Worm (Caenorhabditis elegans) whole organism, young adult: ENCODE data around the gene rha-2.

Experiments
- B0261.1 ChIP-seq: sonication (generic microtip); optimal IDR thresholded peaks from 2 replicates; lab custom pipeline; 2016; ENCODE audit warnings: mild to moderate bottlenecking, missing genetic modification characterization, moderate library complexity, missing compliant biosample characterization
- D2030.7 ChIP-seq: fragments of 200-800 bp; sonication (Bioruptor generic); IDR thresholded peaks from 2 replicates; pipeline ENCODE4 v1.3.6; 2022; ENCODE audit warnings: missing genetic modification reagents, missing genetic modification characterization, missing compliant biosample characterization
- F22D6.2 ChIP-seq: sonication (generic microtip); optimal IDR thresholded peaks from 2 replicates; lab custom pipeline; 2016; ENCODE audit warnings: mild to moderate bottlenecking, missing genetic modification characterization, missing compliant biosample characterization
- F23B12.7 ChIP-seq: sonication (generic microtip); optimal IDR thresholded peaks from 2 replicates; lab custom pipeline; 2017; ENCODE audit warnings: missing genetic modification characterization, mild to moderate bottlenecking, missing compliant biosample characterization, antibody characterized with exemption, moderate library complexity; ENCODE audit not compliant: insufficient read depth
- F33H1.4 ChIP-seq: fragments of 200-800 bp; sonication (Bioruptor generic); IDR thresholded peaks from 2 replicates; pipeline ENCODE4 v1.3.6; 2022; ENCODE audit warnings: missing genetic modification reagents, missing genetic modification characterization, missing compliant biosample characterization
- F49E8.2 ChIP-seq: sonication (generic microtip); optimal IDR thresholded peaks from 3 replicates; lab custom pipeline; 2017; ENCODE audit warnings: missing genetic modification characterization, mild to moderate bottlenecking, missing compliant biosample characterization, antibody characterized with exemption, moderate library complexity; ENCODE audit not compliant: insufficient read depth
- F52B5.7 ChIP-seq: sonication (generic microtip); optimal IDR thresholded peaks from 2 replicates; lab custom pipeline; 2016; ENCODE audit warnings: mild to moderate bottlenecking, missing genetic modification characterization, missing compliant biosample characterization
- F57C9.4 ChIP-seq: sonication (generic microtip); optimal IDR thresholded peaks from 2 replicates; lab custom pipeline; 2017; ENCODE audit warnings: mild to moderate bottlenecking, missing genetic modification characterization, missing compliant biosample characterization
- K11D2.4 ChIP-seq: fragments of 200-800 bp; sonication (Bioruptor generic); IDR thresholded peaks from 2 replicates; pipeline ENCODE4 v1.3.6; 2022; ENCODE audit warnings: missing genetic modification reagents, missing genetic modification characterization, missing compliant biosample characterization
- K12H6.12 ChIP-seq: fragments of 200-800 bp; sonication (Bioruptor generic); optimal IDR thresholded peaks from 2 replicates; lab custom pipeline; 2018; ENCODE audit warnings: mild to moderate bottlenecking, missing genetic modification characterization, missing compliant biosample characterization
- Y53F4B.3 ChIP-seq: fragments of 200-800 bp; sonication (Bioruptor generic); IDR thresholded peaks from 2 replicates; pipeline ENCODE4 v1.3.6; 2022; ENCODE audit warnings: missing genetic modification reagents, missing genetic modification characterization, missing compliant biosample characterization
- Y53G8AR.9 ChIP-seq: fragments of 200-800 bp; sonication (Bioruptor generic); conservative IDR thresholded peaks from 2 replicates; pipeline ENCODE4 v1.3.6; 2022; ENCODE audit warnings: missing genetic modification reagents, missing genetic modification characterization, missing compliant biosample characterization
- ZK185.1 ChIP-seq: sonication (generic microtip); optimal IDR thresholded peaks from 2 replicates; lab custom pipeline; 2016; ENCODE audit warnings: mild to moderate bottlenecking, missing genetic modification characterization, missing compliant biosample characterization; ENCODE audit not compliant: poor library complexity, severe bottlenecking
- aptf-2 ChIP-seq: fragments of 200-800 bp; sonication (Bioruptor generic); conservative IDR thresholded peaks from 2 replicates; pipeline ENCODE4 v1.3.6; 2022; ENCODE audit warnings: missing genetic modification reagents, missing genetic modification characterization, missing compliant biosample characterization
- atf-7 ChIP-seq: sonication (generic microtip); optimal IDR thresholded peaks from 2 replicates; lab custom pipeline; 2017; ENCODE audit warnings: mild to moderate bottlenecking, missing genetic modification characterization, missing compliant biosample characterization
- athp-1 ChIP-seq: sonication (generic microtip); optimal IDR thresholded peaks from 2 replicates; lab custom pipeline; 2017; ENCODE audit warnings: mild to moderate bottlenecking, missing genetic modification characterization, missing compliant biosample characterization
- attf-6 ChIP-seq: fragments of 200-800 bp; sonication (Bioruptor generic); IDR thresholded peaks from 2 replicates; pipeline ENCODE4 v1.3.6; 2022; ENCODE audit warnings: missing genetic modification reagents, missing genetic modification characterization, missing compliant biosample characterization
- cebp-2 ChIP-seq: fragments of 200-800 bp; sonication (Bioruptor generic); IDR thresholded peaks from 2 replicates; pipeline ENCODE4 v1.3.6; 2022; ENCODE audit warnings: missing genetic modification characterization, missing compliant biosample characterization
- efl-1 ChIP-seq: fragments of 150-350 bp; optimal IDR thresholded peaks from 2 replicates; lab custom pipeline; 2014; ENCODE audit warnings: missing biosample characterization, missing genetic modification reagents, missing genetic modification characterization
- gei-17 ChIP-seq: fragments of 200-800 bp; sonication (Bioruptor generic); optimal IDR thresholded peaks from 2 replicates; lab custom pipeline; 2018; ENCODE audit warnings: mild to moderate bottlenecking, missing genetic modification characterization, missing compliant biosample characterization
- hmg-20 ChIP-seq: fragments of 200-800 bp; sonication (Bioruptor generic); IDR thresholded peaks from 2 replicates; pipeline ENCODE4 v1.3.6; 2022; ENCODE audit warnings: missing genetic modification reagents, missing genetic modification characterization, missing compliant biosample characterization
- lin-26 ChIP-seq: fragments of 200-800 bp; sonication (Bioruptor generic); IDR thresholded peaks from 2 replicates; pipeline ENCODE4 v1.3.6; 2022; ENCODE audit warnings: missing genetic modification reagents, missing genetic modification characterization, missing compliant biosample characterization
- madf-6 ChIP-seq: fragments of 200-800 bp; sonication (Bioruptor generic); IDR thresholded peaks from 2 replicates; pipeline ENCODE4 v1.3.6; 2022; ENCODE audit warnings: missing genetic modification reagents, missing genetic modification characterization, missing compliant biosample characterization
- mel-28 ChIP-seq: sonication (generic microtip); optimal IDR thresholded peaks from 2 replicates; lab custom pipeline; 2016; ENCODE audit warnings: borderline replicate concordance, mild to moderate bottlenecking, missing genetic modification characterization, missing compliant biosample characterization
- nfyb-1 ChIP-seq: fragments of 200-800 bp; sonication (Bioruptor generic); IDR thresholded peaks from 2 replicates; pipeline ENCODE4 v1.3.6; 2022; ENCODE audit warnings: missing genetic modification reagents, missing genetic modification characterization, missing compliant biosample characterization
- nhr-179 ChIP-seq: sonication (generic microtip); optimal IDR thresholded peaks from 2 replicates; lab custom pipeline; 2016; ENCODE audit warnings: mild to moderate bottlenecking, missing genetic modification characterization, missing compliant biosample characterization
- nhr-90 ChIP-seq: sonication (generic microtip); optimal IDR thresholded peaks from 2 replicates; lab custom pipeline; 2016; ENCODE audit warnings: missing genotype, mild to moderate bottlenecking, missing genetic modification characterization, missing compliant biosample characterization
- pha-4 ChIP-seq: fragments of 150-350 bp; sonication (generic microtip); optimal IDR thresholded peaks from 2 replicates; lab custom pipeline; 2014; ENCODE audit warnings: missing biosample characterization, missing genetic modification reagents, missing genetic modification characterization
- rcor-1 ChIP-seq: fragments of 200-800 bp; sonication (Bioruptor generic); IDR thresholded peaks from 2 replicates; pipeline ENCODE4 v1.3.6; 2022; ENCODE audit warnings: missing genetic modification reagents, missing genetic modification characterization, missing compliant biosample characterization
- rec-8 ChIP-seq, 2 experiments: sonication (generic microtip); optimal IDR thresholded peaks; 2 replicates each; lab custom pipeline; 2016; ENCODE audit warnings: mild to moderate bottlenecking in 2 of 2, missing genetic modification characterization in 2 of 2, missing genetic modification reagents in 2 of 2, missing genotype in 2 of 2, missing biosample characterization in 1 of 2, missing compliant biosample characterization in 1 of 2, moderate library complexity in 1 of 2
- snpc-1.1 ChIP-seq: sonication (generic microtip); optimal IDR thresholded peaks from 2 replicates; lab custom pipeline; 2017; ENCODE audit warnings: missing genetic modification characterization, mild to moderate bottlenecking, missing compliant biosample characterization, antibody characterized with exemption, moderate library complexity, missing genotype, missing genetic modification reagents; ENCODE audit not compliant: insufficient read depth
- snpc-1.3 ChIP-seq: sonication (generic microtip); optimal IDR thresholded peaks from 2 replicates; lab custom pipeline; 2017; ENCODE audit warnings: missing genetic modification characterization, mild to moderate bottlenecking, missing compliant biosample characterization, antibody characterized with exemption, moderate library complexity, missing genotype, missing genetic modification reagents; ENCODE audit not compliant: insufficient read depth
- snpc-4 ChIP-seq, 5 experiments: fragments of 150-350 bp in 1 of 5; sonication (generic microtip) in 4 of 5; optimal IDR thresholded peaks; 2 replicates each; lab custom pipeline; 2014 to 2018; ENCODE audit warnings: missing genetic modification characterization in 5 of 5, missing biosample characterization in 3 of 5, antibody characterized with exemption in 2 of 5, mild to moderate bottlenecking in 2 of 5, missing compliant biosample characterization in 2 of 5, missing genotype in 2 of 5, moderate library complexity in 2 of 5, missing genetic modification reagents in 1 of 5
- sptf-2 ChIP-seq: fragments of 200-800 bp; sonication (Bioruptor generic); optimal IDR thresholded peaks from 2 replicates; lab custom pipeline; 2018; ENCODE audit warnings: mild to moderate bottlenecking, missing genetic modification characterization, missing compliant biosample characterization
- tbp1 ChIP-seq: fragments of 200-800 bp; sonication (Bioruptor generic); optimal IDR thresholded peaks from 2 replicates; lab custom pipeline; 2018; ENCODE audit warnings: mild to moderate bottlenecking, missing genetic modification characterization, missing compliant biosample characterization
- unc-130 ChIP-seq: sonication (generic microtip); optimal IDR thresholded peaks from 2 replicates; lab custom pipeline; 2016; ENCODE audit warnings: missing genetic modification reagents, missing genetic modification characterization, missing compliant biosample characterization
- xnd-1 ChIP-seq: sonication (generic microtip); optimal IDR thresholded peaks from 2 replicates; lab custom pipeline; 2016; ENCODE audit warnings: missing genotype, missing genetic modification reagents, missing genetic modification characterization, missing compliant biosample characterization
- ztf-18 ChIP-seq: sonication (generic microtip); optimal IDR thresholded peaks from 2 replicates; lab custom pipeline; 2016; ENCODE audit warnings: missing genotype, mild to moderate bottlenecking, missing genetic modification characterization, missing compliant biosample characterization
- ztf-6 ChIP-seq: fragments of 200-800 bp; sonication (Bioruptor generic); IDR thresholded peaks from 2 replicates; pipeline ENCODE4 v1.3.6; 2022; ENCODE audit warnings: missing genetic modification reagents, missing genetic modification characterization, missing compliant biosample characterization

Gene rha-2

DNA sequence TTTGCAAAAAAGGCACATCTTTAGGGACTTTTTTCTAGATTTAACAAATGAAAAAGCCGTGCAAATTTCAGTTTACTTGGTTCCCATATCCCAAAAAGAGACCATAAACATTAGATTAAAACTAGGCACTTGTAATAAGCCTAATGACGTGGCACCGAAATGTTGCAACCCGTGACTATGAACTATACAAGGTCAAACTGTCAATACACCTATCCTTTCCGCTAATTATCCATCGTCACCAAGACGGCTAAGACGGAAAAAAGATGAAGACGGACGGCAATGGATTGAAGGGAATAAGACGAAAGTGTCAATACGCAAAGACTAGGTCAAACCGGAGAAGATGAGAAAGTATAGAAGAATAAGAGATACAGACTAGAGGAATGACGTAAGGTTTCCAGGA lies 15.4 kb downstream of the rha-2 start:
- no peak for TF ChIP-seq rec-8 (tag; optimal IDR thresholded peaks at IDR 0.05; lab: Kevin White, UChicago)
- TF ChIP-seq hmg-20, result no peak
- TF ChIP-seq attf-6 (GFP tag; lab: Robert Waterston, UW), result no peak
- no peak for TF ChIP-seq gei-17
- no peak for TF ChIP-seq lin-26 (GFP tag; lab: Robert Waterston, UW)
- no peak for TF ChIP-seq ZK185.1 (tag; lab: Kevin White, UChicago)
- TF ChIP-seq snpc-1.1 (tag; lab: Kevin White, UChicago), result no peak
- TF ChIP-seq D2030.7 (GFP tag; lab: Robert Waterston, UW), result no peak
- TF ChIP-seq nfyb-1 (GFP tag; lab: Robert Waterston, UW), result no peak
- no peak for TF ChIP-seq efl-1 (GFP tag; lab: Kevin White, UChicago)
- TF ChIP-seq F49E8.2, result no peak
- no peak for TF ChIP-seq unc-130 (GFP tag; lab: Kevin White, UChicago)
- TF ChIP-seq, all 124 proteins: peak for 0

DNA sequence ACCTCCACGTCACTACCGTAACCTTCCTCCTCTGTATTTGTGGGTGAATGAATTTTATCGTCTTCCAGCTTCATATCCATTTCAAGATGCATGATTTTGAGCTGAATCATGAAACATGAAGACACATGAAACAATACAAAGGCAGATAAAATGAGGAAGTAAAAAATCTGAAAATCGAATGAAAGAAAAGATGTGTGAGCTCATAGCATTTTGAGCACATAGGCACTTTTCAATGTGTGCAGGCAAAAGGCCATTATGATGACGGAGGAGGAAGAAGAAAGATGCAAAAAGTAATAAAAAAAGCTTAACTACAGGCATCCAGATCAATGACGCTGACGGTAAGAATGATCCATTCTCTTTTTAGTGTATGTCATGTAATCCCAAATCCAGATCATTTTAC lies 16.6 kb downstream of the rha-2 start, which contains the start of gene ztf-30:
ztf-30 (minus strand) TSS at position 101 of the 400 bp plus-strand sequence.
- no peak for TF ChIP-seq madf-6
- no peak for TF ChIP-seq sptf-2 (GFP tag; lab: Kevin White, UChicago)
- no peak for TF ChIP-seq Y53F4B.3 (GFP tag; lab: Robert Waterston, UW)
- no peak for TF ChIP-seq B0261.1 (tag; lab: Kevin White, UChicago)
- TF ChIP-seq mel-28 (tag; lab: Kevin White, UChicago), result no peak
- no peak for TF ChIP-seq rcor-1
- no peak for TF ChIP-seq xnd-1 (tag; lab: Kevin White, UChicago)
- TF ChIP-seq snpc-1.3 (tag; lab: Kevin White, UChicago), result no peak
- no peak for TF ChIP-seq nhr-179 (tag; lab: Kevin White, UChicago)
- TF ChIP-seq atf-7, result no peak
- no peak for TF ChIP-seq F22D6.2 (tag; lab: Kevin White, UChicago)

DNA sequence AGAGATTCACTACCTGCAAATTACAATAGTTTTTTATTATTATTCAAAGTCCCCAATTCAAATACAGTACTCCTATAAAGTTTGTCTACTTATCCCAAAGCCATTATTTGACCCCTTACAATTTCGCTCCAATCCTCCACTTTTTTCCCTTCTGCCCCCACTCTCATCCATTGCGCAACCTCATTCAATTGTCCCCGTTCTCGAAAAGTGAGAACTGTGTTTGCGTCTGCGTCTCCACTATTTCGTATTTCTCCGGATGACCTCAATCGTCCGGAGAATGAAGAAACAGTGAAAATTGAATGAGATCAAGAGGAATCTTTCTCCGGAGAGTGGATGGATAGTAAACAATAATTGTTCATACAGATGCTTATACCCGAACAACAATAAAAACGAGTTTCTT lies 17.7 kb downstream of the rha-2 start:
- no peak for TF ChIP-seq tbp1 (GFP tag; lab: Kevin White, UChicago)
- TF ChIP-seq ztf-18 (tag; lab: Kevin White, UChicago), result no peak
- TF ChIP-seq nhr-90 (tag; lab: Kevin White, UChicago), result no peak
- TF ChIP-seq K12H6.12 (tag; lab: Kevin White, UChicago), result no peak
- TF ChIP-seq aptf-2 (GFP tag; lab: Robert Waterston, UW), result no peak
- no peak for TF ChIP-seq athp-1 (tag; lab: Kevin White, UChicago)
- no peak for TF ChIP-seq nfyb-1 (GFP tag; lab: Robert Waterston, UW)
- TF ChIP-seq K11D2.4, result no peak
- TF ChIP-seq snpc-4 (GFP tag; optimal IDR thresholded peaks at IDR 0.05; lab: Kevin White, UChicago), result no peak
- no peak for TF ChIP-seq snpc-4 (tag; optimal IDR thresholded peaks at IDR 0.05; lab: Kevin White, UChicago)
- no peak for TF ChIP-seq F52B5.7 (tag; lab: Kevin White, UChicago)
- no peak for TF ChIP-seq pha-4 (tag; lab: Kevin White, UChicago)
- no peak for TF ChIP-seq F22D6.2 (tag; lab: Kevin White, UChicago)
- no peak for TF ChIP-seq F57C9.4 (tag; lab: Kevin White, UChicago)
- TF ChIP-seq ztf-6, result no peak
- no peak for TF ChIP-seq cebp-2
- no peak for TF ChIP-seq xnd-1 (tag; lab: Kevin White, UChicago)
- TF ChIP-seq efl-1 (GFP tag; lab: Kevin White, UChicago), result no peak
- no peak for TF ChIP-seq Y53G8AR.9 (GFP tag; lab: Robert Waterston, UW)
- no peak for TF ChIP-seq F33H1.4 (GFP tag; lab: Robert Waterston, UW)
- no peak for TF ChIP-seq F23B12.7 (tag; lab: Kevin White, UChicago)
